Fruit fly (Drosophila melanogaster): ENCODE results near the gene Ucp4A.

Ucp4A gene

DNA sequence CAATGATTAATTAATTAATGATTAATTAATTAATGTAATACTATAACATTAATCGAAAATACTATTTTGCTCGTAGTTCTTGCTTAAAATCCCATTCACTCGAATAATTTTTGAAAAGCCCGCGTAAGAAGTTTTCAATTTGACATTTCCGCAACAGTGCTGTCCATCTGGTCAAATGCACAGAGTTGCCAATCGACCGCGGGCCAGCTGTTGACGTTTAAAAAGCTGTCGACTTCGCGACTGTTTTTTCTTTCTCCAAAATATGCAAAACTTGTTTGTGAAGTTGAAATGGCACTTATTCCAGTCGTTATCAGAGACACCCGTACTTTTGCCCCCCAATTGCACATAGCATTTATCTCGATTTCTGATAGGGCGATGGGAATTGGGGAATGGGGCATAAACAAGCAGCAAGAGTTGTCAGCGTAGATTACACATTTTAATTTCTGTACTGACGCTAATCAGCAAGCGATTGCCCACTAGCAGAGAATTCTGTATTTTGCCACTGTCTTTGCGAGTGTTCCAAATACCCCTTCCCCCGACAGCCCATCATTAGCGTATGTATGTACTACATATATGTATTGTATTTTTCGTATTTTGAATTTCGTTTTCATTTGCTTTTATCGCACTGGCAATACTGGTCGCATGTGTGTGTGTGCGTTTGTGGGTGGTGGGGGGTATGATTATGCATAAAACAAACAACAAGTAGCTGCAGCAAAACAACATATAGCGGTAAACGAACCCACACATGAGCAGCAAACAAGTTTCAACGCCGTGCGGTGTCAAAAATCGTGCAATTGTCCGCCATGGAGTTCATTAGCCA, 11.9 kb downstream of the Ucp4A start, which contains the start of gene Srx:
Gene Srx (plus strand): TSS at position 517 of the 820 bp plus-strand sequence.
- no peak for TF ChIP-seq CTCF (optimal IDR thresholded peaks at IDR 0.05)
- no peak for TF ChIP-seq CG8478 (optimal IDR thresholded peaks at IDR 0.05)

DNA sequence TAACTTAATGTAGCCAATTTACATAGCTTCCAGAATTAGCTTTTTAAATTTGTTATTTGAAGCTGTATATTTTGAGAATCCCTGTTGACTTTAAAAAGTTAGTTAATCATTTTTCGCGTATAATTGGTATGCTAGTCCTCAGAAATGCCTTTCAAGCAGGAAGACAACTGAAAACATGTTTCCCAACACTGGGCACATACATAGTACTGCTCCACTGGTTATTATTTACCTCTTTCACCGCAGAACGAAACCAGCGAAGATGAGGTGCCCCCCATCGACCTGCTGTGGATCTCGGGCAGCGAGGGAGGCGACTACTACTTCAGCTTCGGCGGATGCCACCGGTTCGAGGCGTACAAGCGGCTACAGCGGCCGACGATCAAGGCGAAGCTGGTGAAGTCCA, 13.1 kb downstream of the Ucp4A start:
- TF ChIP-seq CTCF (optimal IDR thresholded peaks at IDR 0.05) (no peak), CG8478 (optimal IDR thresholded peaks at IDR 0.05) (no peak)

DNA sequence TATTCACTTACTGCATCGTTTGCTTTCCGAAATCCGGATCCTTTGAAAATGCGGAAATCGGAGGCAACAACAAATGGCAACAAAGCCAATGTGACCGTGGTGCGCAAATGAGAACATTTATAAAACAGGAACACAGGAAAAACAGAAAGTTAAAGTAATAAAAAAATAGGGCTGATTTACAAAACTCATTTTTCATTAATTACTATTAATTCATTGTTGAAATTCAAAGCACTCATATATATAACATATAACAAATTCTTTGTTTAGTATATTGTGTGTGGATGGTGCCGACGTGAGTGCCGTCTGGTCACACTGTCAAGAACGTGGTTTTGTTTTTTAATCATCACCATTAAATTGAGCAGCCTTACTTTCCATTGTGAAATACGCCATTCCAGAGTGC, 16.0 kb downstream of the Ucp4A start, which contains the start of the genes Arp8 and CG6769:
Gene Arp8 (minus strand): TSS at position 90 of the 400 bp plus-strand sequence.
Gene CG6769 (plus strand): TSS at position 292 of the 400 bp plus-strand sequence.
- TF ChIP-seq CTCF (optimal IDR thresholded peaks at IDR 0.05), result no peak

DNA sequence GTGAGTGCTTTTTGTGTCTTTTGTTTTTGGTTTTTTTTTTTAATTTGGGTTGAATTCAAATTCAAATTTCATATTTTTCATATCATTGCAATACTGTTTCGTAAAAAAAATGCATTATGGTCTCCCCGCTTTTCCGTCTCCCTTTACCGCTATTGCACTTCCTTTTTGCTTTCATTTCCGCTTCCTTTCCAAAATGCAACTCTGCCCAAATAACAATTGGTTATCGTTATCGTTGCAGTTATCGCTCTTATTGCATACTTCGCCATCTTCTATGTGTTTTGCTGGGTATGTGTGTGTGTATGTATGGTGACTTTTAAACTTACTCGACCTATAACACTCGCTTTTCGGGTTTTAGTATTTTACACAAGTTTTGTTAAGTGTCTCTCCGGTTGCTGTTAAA, 20.4 kb downstream of the Ucp4A start:
- TF ChIP-seq CTCF (optimal IDR thresholded peaks at IDR 0.05) (no peak), CG8478 (optimal IDR thresholded peaks at IDR 0.05) (no peak)

DNA sequence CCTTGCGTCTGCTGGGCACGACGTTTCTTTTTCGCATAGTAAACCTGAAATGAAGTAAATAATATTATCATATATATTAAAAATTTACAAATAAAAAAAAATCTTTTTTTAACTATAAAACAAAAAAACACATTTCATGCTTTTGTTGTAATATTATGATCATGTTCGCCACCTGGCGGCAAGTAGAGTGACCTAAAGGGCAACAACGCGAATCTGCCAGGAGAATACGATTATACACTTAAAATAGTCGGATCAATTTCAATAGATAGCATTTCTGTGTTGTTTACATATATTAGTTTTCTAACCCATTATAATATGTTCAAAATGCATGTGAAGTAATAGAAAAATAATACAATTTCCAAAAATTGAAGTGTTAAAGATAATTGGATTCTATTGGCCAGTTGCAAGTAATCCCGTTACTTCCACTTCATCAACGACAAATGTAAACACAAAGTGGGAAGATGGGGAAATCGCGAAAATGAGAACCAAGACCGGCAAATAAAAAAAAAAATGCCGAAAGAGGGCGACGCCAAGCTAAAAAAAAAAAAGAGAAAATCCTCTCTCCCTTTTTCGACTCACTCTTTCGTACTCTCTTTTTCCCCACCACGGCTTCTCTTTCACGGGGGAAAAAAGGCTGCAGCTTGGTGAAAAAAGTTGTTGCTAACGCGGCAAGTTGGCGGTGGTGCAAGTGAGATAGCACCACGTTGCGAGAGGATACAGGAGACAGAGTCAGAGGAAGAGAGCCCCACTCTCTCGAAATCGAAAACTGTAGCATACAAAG, 26.1 kb downstream of the Ucp4A start:
- no peak for TF ChIP-seq CG8478 (optimal IDR thresholded peaks at IDR 0.05)
- TF ChIP-seq CTCF (optimal IDR thresholded peaks at IDR 0.05), result peak in 1 of 2 experiments; percentile 65

DNA sequence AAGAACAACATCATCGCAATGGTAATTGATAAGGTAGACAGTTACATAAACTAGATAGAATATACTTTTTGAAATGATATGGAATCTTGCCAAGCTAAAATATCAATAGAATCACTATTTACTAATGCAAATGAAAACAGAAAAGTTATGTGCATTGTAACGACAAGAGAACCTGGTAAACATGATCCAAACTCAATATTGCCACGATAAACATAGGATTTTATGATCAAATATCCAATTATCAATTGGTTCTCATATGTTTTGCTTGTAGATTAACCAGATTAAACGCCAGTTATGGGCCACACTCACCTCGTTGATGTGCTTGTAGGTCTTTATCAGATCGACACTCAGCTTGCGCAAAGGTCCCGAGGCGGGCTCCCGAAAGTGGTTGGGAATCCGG, 27.6 kb downstream of the Ucp4A start:
- TF ChIP-seq CG8478 (optimal IDR thresholded peaks at IDR 0.05) (no peak), CTCF (optimal IDR thresholded peaks at IDR 0.05) (no peak)

DNA sequence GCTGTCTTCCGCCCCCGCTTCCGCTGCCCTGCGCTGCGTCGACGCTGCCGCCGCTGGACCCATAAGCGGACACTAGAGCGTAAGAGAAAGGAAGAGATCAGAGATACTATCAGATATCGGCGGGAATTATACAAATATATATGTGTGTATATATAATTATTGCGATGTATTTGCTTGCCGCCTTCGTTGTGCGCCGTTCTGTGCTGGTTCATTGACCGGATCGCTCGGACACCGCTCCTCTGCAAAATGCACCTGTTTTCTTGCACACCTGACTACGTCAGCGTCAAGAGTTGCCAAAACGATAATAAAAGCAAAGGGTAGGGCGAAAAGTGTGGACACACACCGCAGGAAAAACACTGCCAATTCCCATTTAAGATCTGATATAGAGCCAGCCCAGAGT, 28.6 kb downstream of the Ucp4A start:
- TF ChIP-seq CTCF (optimal IDR thresholded peaks at IDR 0.05) (no peak), CG8478 (optimal IDR thresholded peaks at IDR 0.05) (no peak)

DNA sequence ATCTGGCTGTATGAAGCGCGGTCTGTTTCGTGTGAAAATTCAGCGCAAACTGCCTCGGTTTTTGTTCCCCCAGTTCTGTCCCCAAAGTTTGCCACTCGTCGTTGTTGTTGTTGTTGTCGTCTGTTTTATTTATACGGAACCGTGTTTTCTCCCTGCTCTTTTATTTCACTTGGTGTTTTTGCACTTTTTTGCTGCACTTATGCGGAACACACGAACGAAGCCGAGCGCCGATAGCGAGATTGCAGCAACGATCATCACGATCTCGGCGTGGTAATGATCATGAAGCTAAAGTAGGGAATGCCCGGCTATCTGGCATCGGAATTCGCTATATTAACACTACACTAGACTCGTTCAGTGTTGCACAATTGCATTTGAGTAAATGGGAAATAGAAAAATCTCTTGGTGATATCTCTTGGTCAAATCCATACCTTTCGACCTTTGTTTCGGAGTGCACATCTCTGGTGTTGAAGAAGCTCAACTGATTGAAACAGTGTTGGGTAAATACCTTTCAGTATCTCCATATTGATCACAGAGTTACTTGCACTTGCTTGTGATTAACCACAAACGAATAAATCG, 30.4 kb downstream of the Ucp4A start:
- TF ChIP-seq CG8478 (optimal IDR thresholded peaks at IDR 0.05) (no peak), CTCF (optimal IDR thresholded peaks at IDR 0.05) (no peak)

DNA sequence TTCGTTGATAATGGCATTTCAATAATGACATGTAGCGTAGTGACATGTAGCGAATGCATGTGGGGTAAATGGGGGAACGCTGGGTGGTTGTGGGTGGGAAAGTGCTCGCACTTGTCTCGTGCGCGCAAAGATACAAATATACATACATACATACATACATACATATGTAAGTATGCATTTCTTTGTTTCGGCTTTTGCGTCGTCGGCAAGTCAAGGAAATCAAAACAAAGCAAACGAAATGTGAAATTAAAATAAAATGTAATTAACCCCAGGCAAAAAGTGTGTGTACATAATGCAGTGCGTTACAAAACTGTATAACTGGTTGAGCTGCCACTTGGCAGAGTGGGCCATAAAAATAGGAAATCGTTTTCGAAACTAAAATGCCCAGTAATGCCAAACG, 30.9 kb downstream of the Ucp4A start:
- TF ChIP-seq CTCF (optimal IDR thresholded peaks at IDR 0.05) (no peak), CG8478 (optimal IDR thresholded peaks at IDR 0.05) (no peak)

DNA sequence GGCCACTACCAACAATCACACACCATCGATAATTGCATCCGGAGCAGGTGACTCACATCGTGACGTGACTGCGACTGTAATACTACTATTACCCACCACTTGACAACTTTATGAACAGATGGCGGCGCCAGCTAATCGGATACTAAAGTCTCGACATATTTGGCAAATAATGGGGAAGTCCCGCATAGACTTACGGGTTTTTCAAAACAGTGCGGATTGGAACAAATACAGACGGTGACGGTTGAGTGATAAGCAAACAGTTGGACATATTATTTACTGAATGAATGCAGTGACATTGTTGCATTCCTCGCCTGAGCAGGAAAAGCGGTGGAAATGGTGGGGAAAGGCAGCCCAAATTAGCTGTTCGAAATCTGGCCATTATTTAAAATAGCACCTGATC, 31.8 kb downstream of the Ucp4A start:
- TF ChIP-seq CTCF (optimal IDR thresholded peaks at IDR 0.05) (no peak), CG8478 (optimal IDR thresholded peaks at IDR 0.05) (no peak)

DNA sequence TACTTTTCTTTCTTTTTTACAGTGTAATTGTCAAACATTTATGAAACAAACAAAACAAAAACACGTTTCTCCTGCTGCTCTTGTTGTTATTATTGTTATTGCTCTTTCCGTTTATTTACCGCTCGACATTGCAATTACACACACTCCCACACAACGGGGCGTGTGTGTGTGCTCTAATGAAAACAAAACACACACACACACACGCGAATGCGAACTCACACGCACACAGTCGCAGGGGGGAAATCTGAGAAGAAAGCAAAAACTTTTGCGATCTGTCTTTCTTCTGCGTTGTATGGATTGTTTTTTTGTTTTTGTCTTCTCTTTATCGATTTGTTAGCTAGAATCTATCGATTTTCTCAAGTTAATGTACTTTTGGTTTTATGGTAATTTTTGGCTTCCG, 33.2 kb downstream of the Ucp4A start:
- TF ChIP-seq CTCF (optimal IDR thresholded peaks at IDR 0.05) (no peak), CG8478 (optimal IDR thresholded peaks at IDR 0.05) (no peak)

DNA sequence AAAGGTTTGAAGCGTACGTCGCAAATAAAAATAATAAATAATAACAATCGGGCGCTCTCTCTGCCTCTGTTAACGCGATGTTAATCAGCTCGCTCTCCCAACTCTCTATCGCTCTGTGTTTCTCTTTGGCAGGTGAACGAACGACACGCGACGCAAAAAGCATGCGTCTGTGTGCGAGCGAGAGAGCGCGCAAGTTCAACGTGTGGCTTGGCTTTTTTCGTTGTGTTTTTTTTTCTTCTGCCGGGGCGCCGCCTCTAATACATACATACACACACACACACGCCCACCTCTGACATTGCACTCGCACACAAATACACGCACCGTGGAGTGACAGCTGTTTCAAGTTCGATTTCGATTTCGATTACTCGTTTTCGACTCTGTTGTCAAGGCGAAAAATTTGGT, 33.9 kb downstream of the Ucp4A start:
- TF ChIP-seq CTCF (optimal IDR thresholded peaks at IDR 0.05), result no peak

DNA sequence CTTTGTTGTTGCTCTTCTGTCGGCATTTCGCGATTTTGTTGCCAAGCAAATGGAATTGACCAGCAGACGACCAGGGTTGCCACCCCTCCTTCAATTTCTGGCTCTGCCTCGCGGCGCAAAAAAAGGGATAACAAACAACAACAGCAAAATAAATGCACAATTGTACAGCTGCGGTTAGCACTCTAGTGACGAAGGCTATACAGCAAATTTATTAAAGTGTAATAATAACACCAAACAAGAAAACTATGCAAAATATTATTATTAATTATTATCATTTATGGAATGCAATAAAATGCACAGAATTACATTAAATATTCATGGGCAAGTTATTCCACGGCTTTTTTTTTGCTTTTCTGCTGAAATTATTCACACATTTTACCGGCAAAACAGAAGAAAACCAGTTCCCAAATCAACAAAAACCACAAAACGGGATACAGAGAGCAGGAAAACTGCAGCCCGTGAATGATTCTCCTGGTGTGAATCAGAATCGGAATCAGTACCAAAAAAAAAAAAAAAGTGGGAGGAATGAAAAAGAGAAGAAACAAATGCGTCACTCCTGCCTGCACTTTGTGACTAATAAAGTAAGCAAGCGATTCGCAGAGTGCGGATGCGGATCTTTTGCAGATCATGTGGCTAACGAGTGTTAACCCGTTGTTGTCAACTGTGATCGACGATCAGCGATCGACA, 34.6 kb downstream of the Ucp4A start:
- no peak for TF ChIP-seq CTCF (optimal IDR thresholded peaks at IDR 0.05)
- TF ChIP-seq CG8478 (optimal IDR thresholded peaks at IDR 0.05), result no peak

DNA sequence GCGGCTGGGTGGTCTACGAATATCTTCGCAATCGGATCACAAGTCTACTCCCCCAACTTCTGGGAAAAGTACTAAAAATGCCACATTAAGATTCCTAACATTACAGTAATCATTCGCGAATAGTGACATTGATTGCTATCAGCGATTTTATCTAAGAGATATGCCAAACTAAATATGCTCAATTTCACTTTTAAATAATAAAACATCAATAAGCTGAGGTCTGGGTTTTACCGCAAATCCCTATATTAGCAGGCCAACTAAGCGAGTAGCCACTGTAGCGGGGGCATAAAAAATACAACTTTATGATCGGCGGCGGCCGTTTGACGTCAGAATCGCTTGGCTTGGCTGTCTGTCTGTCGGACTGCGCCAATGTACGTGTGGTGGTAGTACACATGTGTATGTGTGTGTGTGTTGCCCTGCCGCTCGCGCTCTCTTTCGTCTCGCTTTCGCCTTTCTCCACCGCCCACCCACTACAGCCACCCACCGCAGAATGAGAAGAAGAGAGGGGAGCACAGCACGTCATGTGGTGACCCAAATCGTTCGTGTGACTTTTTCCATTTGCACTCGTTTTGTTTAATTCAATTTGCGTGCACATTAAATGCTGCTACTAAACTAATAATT, 35.6 kb downstream of the Ucp4A start:
- TF ChIP-seq CG8478 (optimal IDR thresholded peaks at IDR 0.05), result no peak
- TF ChIP-seq CTCF (optimal IDR thresholded peaks at IDR 0.05), result no peak

Measured in S2 (cell line).